Worm (Caenorhabditis elegans): ENCODE results near the gene srd-70.

DNA sequence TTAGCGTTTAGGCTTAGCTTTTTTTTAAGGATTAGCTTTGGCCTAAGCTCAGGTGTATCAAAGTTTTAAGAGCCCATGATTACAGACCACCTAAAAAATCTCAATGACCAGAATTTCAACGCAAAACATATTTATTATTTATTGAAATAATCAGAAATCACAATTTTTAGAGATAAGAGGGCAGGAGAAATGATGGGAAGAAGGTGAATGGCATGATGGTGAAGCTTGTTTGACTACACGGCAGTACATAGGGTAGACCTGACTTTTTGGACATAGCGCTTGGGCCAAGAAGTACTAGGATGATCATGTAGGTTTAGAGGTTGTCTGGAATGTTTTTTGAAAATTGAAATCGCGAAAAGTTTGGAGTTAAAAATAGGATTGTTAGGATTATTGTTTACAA is 45.7 kb downstream of the srd-70 start:
- TF ChIP-seq ceh-34 (tag; optimal IDR thresholded peaks at IDR 0.05) (no peak), hlh-6 (tag; optimal IDR thresholded peaks at IDR 0.05) (no peak), K02D7.2 (tag; optimal IDR thresholded peaks at IDR 0.05) (no peak), eyg-1 (tag; optimal IDR thresholded peaks at IDR 0.05) (no peak), che-1 (tag; optimal IDR thresholded peaks at IDR 0.05) (no peak), sox-4 (tag; optimal IDR thresholded peaks at IDR 0.05) (no peak), pha-4 (tag; optimal IDR thresholded peaks at IDR 0.05) (no peak), ceh-19 (GFP tag; optimal IDR thresholded peaks at IDR 0.05) (no peak), rnt-1 (tag; optimal IDR thresholded peaks at IDR 0.05) (no peak), unc-3 (GFP tag; conservative IDR thresholded peaks at IDR 0.05) (no peak), unc-3 (tag; optimal IDR thresholded peaks at IDR 0.05) (no peak), pros-1 (tag; optimal IDR thresholded peaks at IDR 0.05) (no peak), sdc-2 (tag; optimal IDR thresholded peaks at IDR 0.05) (no peak), tbx-2 (tag; optimal IDR thresholded peaks at IDR 0.05) (no peak)
